Worm (Caenorhabditis elegans) whole organism, L1 larva: Measurements from ENCODE around the gene gly-14.
A peak's percentile ranks its signal among the peaks of the same experiment; 100 is the strongest.

Source experiments
- C34B4.2 ChIP-seq: sonication (generic microtip); optimal IDR thresholded peaks from 2 replicates; lab custom pipeline; 2017; ENCODE audit warnings: mild to moderate bottlenecking, missing genetic modification characterization, missing compliant biosample characterization
- F16B12.6 ChIP-seq: fragments of 150-350 bp; optimal IDR thresholded peaks from 2 replicates; lab custom pipeline; 2014; ENCODE audit warnings: missing biosample characterization, missing genetic modification characterization
- Y116A8C.19 ChIP-seq: sonication (generic microtip); optimal IDR thresholded peaks from 2 replicates; lab custom pipeline; 2016; ENCODE audit warnings: missing compliant biosample characterization, missing genetic modification characterization, borderline replicate concordance
- aly-2 ChIP-seq: fragments of 150-350 bp; optimal IDR thresholded peaks from 2 replicates; lab custom pipeline; 2014; ENCODE audit warnings: missing biosample characterization, missing genetic modification characterization
- ceh-63 ChIP-seq: fragments of 200-800 bp; sonication (Bioruptor generic); optimal IDR thresholded peaks from 2 replicates; lab custom pipeline; 2018; ENCODE audit warnings: mild to moderate bottlenecking, missing genetic modification characterization, missing compliant biosample characterization
- ceh-82 ChIP-seq, 3 experiments: fragments of 150-350 bp in 1 of 3; sonication (generic microtip) in 2 of 3; optimal IDR thresholded peaks; 2 replicates each; lab custom pipeline; 2014 to 2017; ENCODE audit warnings: missing biosample characterization in 3 of 3, missing genetic modification characterization in 3 of 3
- ceh-90 ChIP-seq: sonication (generic microtip); optimal IDR thresholded peaks from 2 replicates; lab custom pipeline; 2016; ENCODE audit warnings: missing genetic modification characterization, missing compliant biosample characterization
- dsc-1 ChIP-seq: sonication (generic microtip); optimal IDR thresholded peaks from 2 replicates; lab custom pipeline; 2016; ENCODE audit warnings: mild to moderate bottlenecking, missing genetic modification characterization, missing compliant biosample characterization
- efl-1 ChIP-seq, 4 experiments: fragments of 150-350 bp; optimal IDR thresholded peaks in 3 of 4; peaks in 1 of 4; 1 replicate in 1 of 4; 2 replicates in 3 of 4; lab custom pipeline; 2014; ENCODE audit warnings: missing biosample characterization in 2 of 4, missing genetic modification characterization in 2 of 4, missing genetic modification reagents in 2 of 4
- egl-13 ChIP-seq: sonication (generic microtip); optimal IDR thresholded peaks from 2 replicates; lab custom pipeline; 2016; ENCODE audit warnings: missing genotype, missing genetic modification reagents, missing genetic modification characterization, missing compliant biosample characterization
- elt-2 ChIP-seq: sonication (generic microtip); optimal IDR thresholded peaks from 2 replicates; lab custom pipeline; 2016; ENCODE audit warnings: missing genetic modification characterization, mild to moderate bottlenecking, inconsistent platforms, missing compliant biosample characterization, missing genetic modification reagents
- ets-5 ChIP-seq: fragments of 200-800 bp; sonication (Bioruptor generic); IDR thresholded peaks from 2 replicates; pipeline ENCODE4 v1.3.6; 2022; ENCODE audit warnings: missing genetic modification characterization, missing compliant biosample characterization
- fkh-10 ChIP-seq: sonication (generic microtip); optimal IDR thresholded peaks from 2 replicates; lab custom pipeline; 2017; ENCODE audit warnings: missing biosample characterization, missing genetic modification reagents, missing genetic modification characterization
- fkh-4 ChIP-seq: sonication (generic microtip); optimal IDR thresholded peaks from 2 replicates; lab custom pipeline; 2016; ENCODE audit warnings: missing compliant biosample characterization, missing genetic modification characterization, borderline replicate concordance
- fos-1 ChIP-seq: fragments of 150-350 bp; optimal IDR thresholded peaks from 2 replicates; lab custom pipeline; 2014; ENCODE audit warnings: missing biosample characterization, missing genetic modification characterization
- isw-1 ChIP-seq: fragments of 200-800 bp; sonication (Bioruptor generic); IDR thresholded peaks from 2 replicates; pipeline ENCODE4 v1.3.6; 2022; ENCODE audit warnings: missing genetic modification characterization, missing compliant biosample characterization
- jun-1 ChIP-seq: fragments of 150-350 bp; optimal IDR thresholded peaks from 2 replicates; lab custom pipeline; 2014; ENCODE audit warnings: missing biosample characterization, missing genetic modification reagents, missing genetic modification characterization
- lin-14 ChIP-seq: fragments of 200-800 bp; sonication (Bioruptor generic); optimal IDR thresholded peaks from 2 replicates; lab custom pipeline; 2018; ENCODE audit warnings: mild to moderate bottlenecking, missing genetic modification characterization, moderate library complexity, missing compliant biosample characterization
- lin-35 ChIP-seq, 2 experiments: fragments of 150-350 bp; optimal IDR thresholded peaks; 2 replicates each; lab custom pipeline; 2014; ENCODE audit warnings: missing biosample characterization in 2 of 2, missing genetic modification characterization in 2 of 2, missing genetic modification reagents in 2 of 2
- lin-39 ChIP-seq: fragments of 150-350 bp; optimal IDR thresholded peaks from 2 replicates; lab custom pipeline; 2014; ENCODE audit warnings: missing biosample characterization, missing genetic modification reagents, missing genetic modification characterization
- lir-3 ChIP-seq: sonication (generic microtip); optimal IDR thresholded peaks from 2 replicates; lab custom pipeline; 2016; ENCODE audit warnings: mild to moderate bottlenecking, missing genetic modification characterization, moderate library complexity, missing compliant biosample characterization; ENCODE audit not compliant: poor library complexity
- lsy-2 ChIP-seq, 2 experiments: fragments of 150-350 bp; optimal IDR thresholded peaks; 2 replicates each; lab custom pipeline; 2014; ENCODE audit warnings: missing biosample characterization in 2 of 2, missing genetic modification characterization in 2 of 2
- mdl-1 ChIP-seq, 2 experiments: fragments of 150-350 bp; optimal IDR thresholded peaks; 2 replicates each; lab custom pipeline; 2014 to 2017; ENCODE audit warnings: missing biosample characterization in 2 of 2, missing genetic modification characterization in 2 of 2, inconsistent platforms in 1 of 2
- mef-2 ChIP-seq: fragments of 150-350 bp; optimal IDR thresholded peaks from 2 replicates; lab custom pipeline; 2014; ENCODE audit warnings: missing biosample characterization, missing genetic modification characterization
- nhr-11 ChIP-seq: fragments of 150-350 bp; optimal IDR thresholded peaks from 2 replicates; lab custom pipeline; 2014; ENCODE audit warnings: missing biosample characterization, missing genetic modification characterization
- nhr-12 ChIP-seq: sonication (generic microtip); optimal IDR thresholded peaks from 2 replicates; lab custom pipeline; 2017; ENCODE audit warnings: missing biosample characterization, missing genetic modification characterization
- nhr-19 ChIP-seq: fragments of 200-800 bp; sonication (Bioruptor generic); conservative IDR thresholded peaks from 2 replicates; pipeline ENCODE4 v1.3.6; 2022; ENCODE audit warnings: missing genetic modification characterization, missing compliant biosample characterization
- nhr-20 ChIP-seq: sonication (generic microtip); optimal IDR thresholded peaks from 2 replicates; lab custom pipeline; 2016; ENCODE audit warnings: mild to moderate bottlenecking, missing genetic modification characterization, missing compliant biosample characterization
- nhr-47 ChIP-seq: sonication (generic microtip); optimal IDR thresholded peaks from 2 replicates; lab custom pipeline; 2016; ENCODE audit warnings: mild to moderate bottlenecking, missing genetic modification characterization, moderate library complexity, missing compliant biosample characterization
- nhr-71 ChIP-seq: sonication (generic microtip); optimal IDR thresholded peaks from 2 replicates; lab custom pipeline; 2016; ENCODE audit warnings: mild to moderate bottlenecking, missing genetic modification characterization, moderate library complexity, missing compliant biosample characterization
- nhr-76 ChIP-seq: sonication (generic microtip); optimal IDR thresholded peaks from 2 replicates; lab custom pipeline; 2017; ENCODE audit warnings: missing biosample characterization, missing genetic modification characterization
- nhr-85 ChIP-seq: sonication (generic microtip); peaks from one replicate; lab custom pipeline; 2016; ENCODE audit warnings: missing genetic modification characterization, inconsistent platforms, missing compliant biosample characterization
- nhr-90 ChIP-seq: sonication (generic microtip); optimal IDR thresholded peaks from 2 replicates; lab custom pipeline; 2016; ENCODE audit warnings: mild to moderate bottlenecking, missing genetic modification characterization, missing compliant biosample characterization; ENCODE audit not compliant: poor library complexity
- skn-1 ChIP-seq: fragments of 150-350 bp; optimal IDR thresholded peaks from 2 replicates; lab custom pipeline; 2014; ENCODE audit warnings: missing biosample characterization, missing genetic modification characterization
- tlp-1 ChIP-seq: fragments of 150-350 bp; optimal IDR thresholded peaks from 2 replicates; lab custom pipeline; 2014; ENCODE audit warnings: missing biosample characterization, missing genetic modification characterization
- unc-130 ChIP-seq: fragments of 150-350 bp; optimal IDR thresholded peaks from 2 replicates; lab custom pipeline; 2017; ENCODE audit warnings: missing biosample characterization, missing genetic modification characterization, inconsistent platforms
- unc-62 ChIP-seq: fragments of 150-350 bp; optimal IDR thresholded peaks from 2 replicates; lab custom pipeline; 2014; ENCODE audit warnings: missing biosample characterization, missing genetic modification reagents, missing genetic modification characterization
- unc-98 ChIP-seq: fragments of 200-800 bp; sonication (Bioruptor generic); IDR thresholded peaks from 2 replicates; pipeline ENCODE4 v1.3.6; 2022; ENCODE audit warnings: missing genetic modification characterization, missing compliant biosample characterization
- ztf-11 ChIP-seq, 2 experiments: sonication (generic microtip); optimal IDR thresholded peaks; 2 replicates each; lab custom pipeline; 2016 to 2017; ENCODE audit warnings: missing genetic modification characterization in 2 of 2, missing biosample characterization in 1 of 2, missing compliant biosample characterization in 1 of 2

gly-14 gene

DNA sequence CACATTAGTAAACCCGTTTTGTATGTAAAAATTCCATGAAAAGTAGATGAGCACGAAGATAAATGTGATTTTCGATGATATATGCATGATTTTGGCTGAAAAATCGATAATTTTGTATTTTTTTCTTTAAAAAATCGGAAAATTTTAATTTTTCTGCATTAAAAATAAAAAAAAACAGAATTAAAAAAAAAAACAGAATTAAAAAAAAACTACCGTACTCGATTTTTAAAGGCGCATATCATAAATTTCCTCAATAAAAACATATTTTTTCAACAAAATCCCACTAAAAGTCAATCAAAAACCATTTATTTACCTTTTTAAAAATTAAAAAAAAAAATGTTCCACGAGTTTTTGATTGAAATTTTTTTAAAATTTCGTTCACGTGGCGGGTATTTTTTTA, at the start of gene gly-14:
Gene gly-14, minus strand, starts transcription at position 101 of the 400 bp plus-strand sequence.
- TF ChIP-seq jun-1 (tag; lab: Kevin White, UChicago) (no peak), lin-14 (GFP tag; lab: Kevin White, UChicago) (no peak), Y116A8C.19 (tag; lab: Kevin White, UChicago) (no peak), nhr-90 (no peak), nhr-19 (GFP tag; lab: Robert Waterston, UW) (no peak), nhr-12 (tag; lab: Kevin White, UChicago) (no peak), ceh-63 (GFP tag; lab: Kevin White, UChicago) (no peak), fos-1 (tag; lab: Kevin White, UChicago) (no peak), fkh-4 (tag; lab: Kevin White, UChicago) (no peak), lin-39 (tag; lab: Kevin White, UChicago) (no peak)
- TF ChIP-seq, all 84 proteins: peak for 0

DNA sequence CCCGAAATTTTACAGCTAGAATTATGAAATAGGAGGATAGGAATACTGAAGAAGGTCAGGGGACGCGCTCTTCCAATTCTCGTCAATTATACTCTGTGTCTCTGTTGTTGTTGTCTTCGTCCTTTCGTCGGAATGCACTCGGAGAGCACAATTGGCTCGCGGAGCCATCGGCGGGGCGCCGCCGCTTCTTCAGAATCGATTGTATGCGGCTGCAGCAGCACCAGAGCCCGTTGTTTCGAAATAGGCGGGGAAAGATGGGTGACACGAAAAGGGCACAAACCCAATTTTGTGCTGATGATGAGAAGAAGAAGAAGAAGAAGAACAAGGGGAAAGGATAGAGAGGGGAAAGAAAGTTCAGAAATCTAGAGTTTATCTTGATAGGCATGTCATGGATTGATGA, 49.1 kb upstream of the gly-14 start:
- TF ChIP-seq egl-13 (no peak), lin-14 (GFP tag; lab: Kevin White, UChicago) (peak; percentile 87), lsy-2 (tag; optimal IDR thresholded peaks at IDR 0.05; lab: Kevin White, UChicago) (peak in 1 of 2 experiments; percentile 28), nhr-47 (peak; percentile 11), efl-1 (optimal IDR thresholded peaks at IDR 0.05; lab: Kevin White, UChicago) (no peak), efl-1 (GFP tag; optimal IDR thresholded peaks at IDR 0.05 in 1 of 2; lab: Kevin White, UChicago) (peak in 1 of 2 experiments; percentile 75), aly-2 (no peak), ztf-11 (tag; optimal IDR thresholded peaks at IDR 0.05; lab: Kevin White, UChicago) (peak in 1 of 2 experiments; percentile 4), ceh-82 (tag; optimal IDR thresholded peaks at IDR 0.05; lab: Kevin White, UChicago) (peak in 2 of 3 experiments; percentile 32 to 52), nhr-71 (tag; lab: Kevin White, UChicago) (peak; percentile 21), Y116A8C.19 (tag; lab: Kevin White, UChicago) (no peak), isw-1 (GFP tag; lab: Robert Waterston, UW) (peak; percentile 14), nhr-76 (tag; lab: Kevin White, UChicago) (no peak), F16B12.6 (peak; percentile 4), skn-1 (tag; lab: Kevin White, UChicago) (no peak), fkh-10 (GFP tag; lab: Kevin White, UChicago) (peak; percentile 1)

DNA sequence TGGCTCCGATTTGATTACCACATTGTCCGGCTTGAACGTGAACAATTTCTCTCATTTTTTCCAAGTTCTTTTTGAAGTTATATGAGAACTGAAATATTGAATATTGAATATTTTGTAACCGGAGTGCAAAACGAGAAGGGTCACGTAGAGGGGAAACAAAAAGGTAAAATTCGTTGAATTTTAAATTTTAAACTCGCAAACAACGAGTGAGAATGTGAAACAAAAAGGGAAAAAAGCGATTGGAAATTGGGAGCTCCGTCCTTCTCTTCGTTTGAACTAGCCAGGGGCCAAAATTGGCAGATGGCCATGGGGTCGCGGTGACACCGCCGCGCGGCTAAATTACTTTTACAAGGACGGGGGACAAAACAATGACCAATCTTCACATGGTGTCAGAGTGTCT, 48.5 kb upstream of the gly-14 start, which contains the start of gene ben-1:
Gene ben-1, minus strand, starts transcription at position 101 of the 400 bp plus-strand sequence.
- TF ChIP-seq unc-98 (GFP tag; lab: Robert Waterston, UW) = no peak
- no peak for TF ChIP-seq lir-3
- TF ChIP-seq nhr-85 (tag; lab: Kevin White, UChicago) = peak; percentile 28

DNA sequence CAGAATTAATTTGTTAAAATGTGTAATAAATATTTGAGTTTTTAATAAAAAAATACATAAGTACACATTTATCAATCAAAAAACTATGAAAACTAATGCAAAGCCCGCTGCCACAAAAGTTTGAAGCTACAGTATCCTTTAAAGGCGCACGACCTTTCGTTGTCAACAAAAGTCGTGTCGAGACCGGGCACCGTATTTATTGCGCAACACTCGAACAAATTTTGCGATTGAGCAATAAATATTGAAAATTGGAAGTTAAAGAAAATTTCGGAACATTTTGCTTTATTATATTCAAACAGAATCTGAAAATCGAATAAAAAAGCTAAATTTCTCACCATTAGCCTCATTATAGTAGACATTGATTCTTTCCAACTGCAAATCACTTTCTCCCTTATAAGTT, 48.1 kb upstream of the gly-14 start:
- TF ChIP-seq tlp-1 (no peak), C34B4.2 (tag; lab: Kevin White, UChicago) (no peak), ztf-11 (tag; optimal IDR thresholded peaks at IDR 0.05; lab: Kevin White, UChicago) (no peak), elt-2 (tag; lab: Kevin White, UChicago) (no peak), nhr-20 (tag; lab: Kevin White, UChicago) (no peak), mef-2 (tag; lab: Kevin White, UChicago) (no peak), egl-13 (no peak), unc-130 (tag; lab: Kevin White, UChicago) (no peak), lin-35 (GFP tag; optimal IDR thresholded peaks at IDR 0.05; lab: Kevin White, UChicago) (no peak), ceh-90 (tag; lab: Kevin White, UChicago) (no peak), mdl-1 (tag; optimal IDR thresholded peaks at IDR 0.05; lab: Kevin White, UChicago) (no peak), nhr-85 (tag; lab: Kevin White, UChicago) (no peak), unc-62 (GFP tag; lab: Kevin White, UChicago) (no peak), nhr-12 (tag; lab: Kevin White, UChicago) (no peak), ets-5 (no peak), nhr-11 (tag; lab: Kevin White, UChicago) (no peak), dsc-1 (tag; lab: Kevin White, UChicago) (no peak), skn-1 (tag; lab: Kevin White, UChicago) (no peak)
- TF ChIP-seq, all 84 proteins: peak for 0
